Fruit fly (Drosophila melanogaster) whole organism, prepupa: ENCODE data around the gene CG7695.

Source experiments
- Blimp-1 ChIP-seq: fragments of 200-800 bp; sonication (Bioruptor generic); optimal IDR thresholded peaks from 3 replicates; lab custom pipeline; 2017; ENCODE audit warnings: missing biosample characterization, missing genetic modification characterization, mild to moderate bottlenecking, moderate library complexity, missing genetic modification reagents
- CG15336 ChIP-seq: fragments of 200-800 bp; sonication (Bioruptor generic); IDR thresholded peaks from 2 replicates; pipeline ENCODE4 v1.3.6; 2022; ENCODE audit warnings: missing biosample characterization, missing genetic modification characterization
- CG3032 ChIP-seq: fragments of 200-800 bp; optimal IDR thresholded peaks from 2 replicates; lab custom pipeline; 2019; ENCODE audit warnings: missing biosample characterization, mild to moderate bottlenecking, missing genetic modification characterization, moderate library complexity
- CG6163 ChIP-seq: fragments of 200-800 bp; sonication (Bioruptor generic); IDR thresholded peaks from 3 replicates; pipeline ENCODE4 v1.3.6; 2022; ENCODE audit warnings: missing biosample characterization, missing genetic modification characterization
- CG8319 ChIP-seq: fragments of 200-800 bp; sonication (Bioruptor generic); optimal IDR thresholded peaks from 3 replicates; lab custom pipeline; 2016; ENCODE audit warnings: missing biosample characterization, missing genetic modification characterization
- CG8632 ChIP-seq: fragments of 200-800 bp; sonication (Bioruptor generic); optimal IDR thresholded peaks from 3 replicates; lab custom pipeline; 2016; ENCODE audit warnings: missing biosample characterization, missing genetic modification characterization
- Hr38 ChIP-seq: sonication (Bioruptor generic); optimal IDR thresholded peaks from 2 replicates; lab custom pipeline; 2016; ENCODE audit warnings: missing biosample characterization, missing genetic modification characterization
- Lpt ChIP-seq: fragments of 200-800 bp; sonication (Bioruptor generic); optimal IDR thresholded peaks from 3 replicates; lab custom pipeline; 2016; ENCODE audit warnings: missing biosample characterization, missing genetic modification characterization
- Met ChIP-seq: fragments of 200-800 bp; sonication (Bioruptor generic); optimal IDR thresholded peaks from 3 replicates; lab custom pipeline; 2016; ENCODE audit warnings: missing biosample characterization, missing genetic modification characterization
- Smox ChIP-seq: fragments of 200-800 bp; sonication (Bioruptor generic); optimal IDR thresholded peaks from 3 replicates; lab custom pipeline; 2016; ENCODE audit warnings: missing biosample characterization, missing genetic modification characterization
- fd59A ChIP-seq: fragments of 200-800 bp; sonication (Bioruptor generic); optimal IDR thresholded peaks from 2 replicates; lab custom pipeline; 2017; ENCODE audit warnings: missing biosample characterization, mild to moderate bottlenecking, missing genetic modification characterization, missing genetic modification reagents
- fd85E ChIP-seq: fragments of 200-800 bp; sonication (Bioruptor generic); optimal IDR thresholded peaks from 3 replicates; lab custom pipeline; 2016; ENCODE audit warnings: missing biosample characterization, missing genetic modification characterization
- lz ChIP-seq: fragments of 200-800 bp; sonication (Bioruptor generic); optimal IDR thresholded peaks from 3 replicates; lab custom pipeline; 2016; ENCODE audit warnings: missing biosample characterization, missing genetic modification characterization
- vri ChIP-seq: fragments of 200-800 bp; sonication (Bioruptor generic); optimal IDR thresholded peaks from 3 replicates; lab custom pipeline; 2016; ENCODE audit warnings: missing biosample characterization, mild to moderate bottlenecking, missing genetic modification characterization

DNA sequence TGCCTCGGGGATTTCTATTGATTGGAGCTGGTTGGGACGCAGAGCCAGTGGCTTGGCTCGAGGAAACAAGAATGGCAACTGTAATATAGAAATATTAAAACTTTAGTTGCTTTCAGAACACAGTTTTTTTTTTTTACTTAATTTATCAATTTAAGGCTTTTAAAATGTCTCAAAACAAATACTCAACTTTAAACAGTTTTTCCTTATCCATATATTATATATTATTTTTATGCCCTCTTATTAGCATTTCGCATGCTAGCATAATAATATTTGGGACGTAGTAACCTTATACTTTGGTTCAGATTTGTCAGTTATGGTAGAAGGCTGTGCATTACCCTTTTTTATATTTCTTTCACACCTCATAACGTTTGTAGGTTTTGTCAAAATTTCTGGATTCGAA is 18.9 kb downstream of the CG7695 start, which contains the start of gene Tssk:
- TF ChIP-seq Hr38 (GFP tag; lab: Kevin White, UChicago) (no peak), CG6163 (GFP tag; lab: Robert Waterston, UW) (no peak), CG8632 (GFP tag; lab: Kevin White, UChicago) (no peak), CG3032 (tag; lab: Kevin White, UChicago) (no peak), vri (GFP tag; lab: Kevin White, UChicago) (no peak), Met (GFP tag; lab: Kevin White, UChicago) (no peak), Lpt (GFP tag; lab: Kevin White, UChicago) (no peak), fd59A (no peak), Blimp-1 (GFP tag; lab: Kevin White, UChicago) (no peak), CG15336 (GFP tag; lab: Robert Waterston, UW) (no peak), CG8319 (GFP tag; lab: Kevin White, UChicago) (no peak), lz (GFP tag; lab: Kevin White, UChicago) (no peak), Smox (GFP tag; lab: Kevin White, UChicago) (no peak), fd85E (GFP tag; lab: Kevin White, UChicago) (no peak)
